Fruit fly (Drosophila melanogaster) whole organism, adult: ENCODE data around the gene Ccdc85.

Experiments used
- CG12768 ChIP-seq: fragments of 200-800 bp; sonication (Bioruptor generic); optimal IDR thresholded peaks from 2 replicates; lab custom pipeline; 2017; ENCODE audit warnings: missing biosample characterization, missing genetic modification characterization, mild to moderate bottlenecking, moderate library complexity, missing genetic modification reagents
- CG14711 ChIP-seq: fragments of 200-800 bp; sonication (Bioruptor generic); optimal IDR thresholded peaks from 2 replicates; lab custom pipeline; 2018; ENCODE audit warnings: missing biosample characterization, mild to moderate bottlenecking, missing genetic modification characterization, moderate library complexity
- CG1620 ChIP-seq: fragments of 200-800 bp; sonication (Bioruptor generic); optimal IDR thresholded peaks from 2 replicates; lab custom pipeline; 2016; ENCODE audit warnings: missing biosample characterization, missing genetic modification characterization
- CG7101 ChIP-seq: fragments of 200-800 bp; sonication (Bioruptor generic); optimal IDR thresholded peaks from 2 replicates; lab custom pipeline; 2018; ENCODE audit warnings: missing biosample characterization, mild to moderate bottlenecking, missing genetic modification characterization, moderate library complexity
- Clk ChIP-seq: fragments of 200-800 bp; sonication (Bioruptor generic); optimal IDR thresholded peaks from 2 replicates; lab custom pipeline; 2017; ENCODE audit warnings: missing biosample characterization, missing genetic modification characterization
- Hr96 ChIP-seq: fragments of 200-800 bp; sonication (Bioruptor generic); optimal IDR thresholded peaks from 2 replicates; lab custom pipeline; 2016; ENCODE audit warnings: missing biosample characterization, missing genetic modification characterization
- Mnt ChIP-seq: fragments of 200-800 bp; sonication (Bioruptor generic); optimal IDR thresholded peaks from 2 replicates; lab custom pipeline; 2016; ENCODE audit warnings: missing biosample characterization, mild to moderate bottlenecking, missing genetic modification characterization
- bab1 ChIP-seq: fragments of 200-800 bp; sonication (Bioruptor generic); optimal IDR thresholded peaks from 3 replicates; lab custom pipeline; 2019; ENCODE audit warnings: missing biosample characterization, mild to moderate bottlenecking, missing genetic modification characterization, moderate library complexity
- cic ChIP-seq: fragments of 200-800 bp; sonication (Bioruptor generic); optimal IDR thresholded peaks from 2 replicates; lab custom pipeline; 2017; ENCODE audit warnings: missing biosample characterization, mild to moderate bottlenecking, missing genetic modification characterization, moderate library complexity
- cnc ChIP-seq, 2 experiments: fragments of >200 bp; optimal IDR thresholded peaks; 2 replicates each; lab custom pipeline; 2017
- ovo ChIP-seq: fragments of 200-800 bp; sonication (Bioruptor generic); optimal IDR thresholded peaks from 2 replicates; lab custom pipeline; 2016; ENCODE audit warnings: missing biosample characterization, missing genetic modification characterization
- pad ChIP-seq: fragments of 200-800 bp; sonication (Bioruptor generic); optimal IDR thresholded peaks from 3 replicates; lab custom pipeline; 2017; ENCODE audit warnings: missing biosample characterization, missing genetic modification characterization, mild to moderate bottlenecking, moderate library complexity, missing genetic modification reagents
- tj ChIP-seq: fragments of 200-800 bp; sonication (Bioruptor generic); optimal IDR thresholded peaks from 3 replicates; lab custom pipeline; 2017; ENCODE audit warnings: missing biosample characterization, mild to moderate bottlenecking, missing genetic modification characterization, moderate library complexity
- toe ChIP-seq: fragments of 200-800 bp; sonication (Bioruptor generic); optimal IDR thresholded peaks from 2 replicates; lab custom pipeline; 2016; ENCODE audit warnings: missing biosample characterization, missing genetic modification characterization

DNA sequence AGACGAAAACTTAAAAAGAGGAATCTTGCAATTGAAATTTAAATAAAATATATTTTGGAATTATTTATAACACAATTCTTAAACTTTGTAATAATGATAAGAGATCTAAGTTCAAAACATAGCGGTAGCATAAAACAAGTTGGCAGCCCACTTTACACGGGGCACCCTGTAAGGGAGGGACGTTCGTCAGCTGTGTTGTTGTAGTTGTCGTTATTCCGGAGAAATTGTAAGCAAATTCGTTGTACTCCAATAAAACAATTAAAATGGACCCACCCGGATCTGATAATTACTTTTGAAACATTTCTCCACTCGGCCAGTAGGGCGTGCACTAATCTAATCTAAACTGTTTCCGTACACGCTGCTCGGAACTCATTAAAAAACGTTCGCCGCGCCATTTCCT is 31.3 kb downstream of the Ccdc85 start, which contains the start of gene GABPI:
- no peak for TF ChIP-seq pad (GFP tag; lab: Kevin White, UChicago)
- TF ChIP-seq Clk (GFP tag; lab: Kevin White, UChicago), result no peak
- TF ChIP-seq CG1620 (GFP tag; lab: Kevin White, UChicago), result no peak
- TF ChIP-seq CG7101 (tag; lab: Kevin White, UChicago), result peak; percentile 27
- no peak for TF ChIP-seq cic (GFP tag; lab: Kevin White, UChicago)
- no peak for TF ChIP-seq Hr96 (GFP tag; lab: Kevin White, UChicago)
- TF ChIP-seq Mnt, result peak; percentile 8
- no peak for TF ChIP-seq toe
- TF ChIP-seq CG12768 (GFP tag; lab: Kevin White, UChicago), result peak; percentile 7
- no peak for TF ChIP-seq cnc (optimal IDR thresholded peaks at IDR 0.05; lab: Kevin White, UChicago)
- no peak for TF ChIP-seq tj (GFP tag; lab: Kevin White, UChicago)
- no peak for TF ChIP-seq CG14711
- peak; percentile 56 for TF ChIP-seq bab1 (GFP tag; lab: Kevin White, UChicago)
- peak; percentile 29 for TF ChIP-seq ovo (GFP tag; lab: Kevin White, UChicago)
